Fruit fly (Drosophila melanogaster): Measurements from ENCODE around the gene Kaz.

Gene Kaz

dm6 chr3R:24810844-24811625, 18.7 kb downstream of the Kaz start (continued):
- TF ChIP-seq esn (GFP tag; optimal IDR thresholded peaks at IDR 0.05) (peak; percentile 90), CG7368 (GFP tag; optimal IDR thresholded peaks at IDR 0.05) (peak; percentile 81), CG6276 (GFP tag; optimal IDR thresholded peaks at IDR 0.05) (peak; percentile 85), CG31627 (GFP tag; optimal IDR thresholded peaks at IDR 0.05) (peak; percentile 86), CG8319 (GFP tag; optimal IDR thresholded peaks at IDR 0.05) (peak; percentile 65), CG11902 (GFP tag; optimal IDR thresholded peaks at IDR 0.05) (peak; percentile 53), Smox (GFP tag; optimal IDR thresholded peaks at IDR 0.05) (no peak), Hr39 (GFP tag; optimal IDR thresholded peaks at IDR 0.05) (peak; percentile 88), CG11762 (GFP tag; optimal IDR thresholded peaks at IDR 0.05; ENCODE audit: insufficient read depth) (peak; percentile 84), CG15336 (GFP tag; IDR thresholded peaks at IDR 0.05) (peak; percentile 90), Ets21C (GFP tag; optimal IDR thresholded peaks at IDR 0.05) (peak; percentile 72), fkh (GFP tag; optimal IDR thresholded peaks at IDR 0.05) (peak; percentile 80), CG4318 (GFP tag; optimal IDR thresholded peaks at IDR 0.05) (no peak), CG6854 (GFP tag; optimal IDR thresholded peaks at IDR 0.05) (no peak), Sox102F (GFP tag; optimal IDR thresholded peaks at IDR 0.05) (no peak), dsx (GFP tag; optimal IDR thresholded peaks at IDR 0.05; ENCODE audit: poor library complexity, severe bottlenecking) (peak; percentile 86), Hr4 (GFP tag; optimal IDR thresholded peaks at IDR 0.05) (peak; percentile 93), Ets96B (tag; optimal IDR thresholded peaks at IDR 0.05) (peak; percentile 99)

dm6 chr3R:24809576-24810279, 20.0 kb downstream of the Kaz start:
- TF ChIP-seq esn (GFP tag; optimal IDR thresholded peaks at IDR 0.05), result no peak
- no peak for TF ChIP-seq Blimp-1 (GFP tag; optimal IDR thresholded peaks at IDR 0.05)
- no peak for TF ChIP-seq net (GFP tag; optimal IDR thresholded peaks at IDR 0.05)
- TF ChIP-seq topi (GFP tag; optimal IDR thresholded peaks at IDR 0.05), result no peak
- TF ChIP-seq acj6 (GFP tag; optimal IDR thresholded peaks at IDR 0.05), result no peak
- no peak for TF ChIP-seq CG11294 (GFP tag; IDR thresholded peaks at IDR 0.05)
- no peak for TF ChIP-seq CG10669 (GFP tag; optimal IDR thresholded peaks at IDR 0.05)
- TF ChIP-seq CG3919 (GFP tag; optimal IDR thresholded peaks at IDR 0.05), result no peak
- TF ChIP-seq CG34406 (GFP tag; optimal IDR thresholded peaks at IDR 0.05), result no peak
- TF ChIP-seq CG4318 (GFP tag; optimal IDR thresholded peaks at IDR 0.05), result no peak
- no peak for TF ChIP-seq ss (GFP tag; optimal IDR thresholded peaks at IDR 0.05)
- no peak for TF ChIP-seq Ets21C (GFP tag; optimal IDR thresholded peaks at IDR 0.05)
- no peak for TF ChIP-seq dac (GFP tag; optimal IDR thresholded peaks at IDR 0.05)
- peak; percentile 87 for TF ChIP-seq fkh (GFP tag; optimal IDR thresholded peaks at IDR 0.05)
- TF ChIP-seq vri (GFP tag; optimal IDR thresholded peaks at IDR 0.05), result peak; percentile 65
- no peak for TF ChIP-seq Eip78C (GFP tag)
- TF ChIP-seq fd59A (GFP tag; optimal IDR thresholded peaks at IDR 0.05), result no peak

- TF ChIP-seq CG34406 (GFP tag; optimal IDR thresholded peaks at IDR 0.05) (no peak), CG16779 (tag; optimal IDR thresholded peaks at IDR 0.05) (no peak), Sox102F (GFP tag; optimal IDR thresholded peaks at IDR 0.05) (no peak), CG11902 (GFP tag; optimal IDR thresholded peaks at IDR 0.05) (no peak), CG4318 (GFP tag; optimal IDR thresholded peaks at IDR 0.05) (no peak), Hr39 (GFP tag; optimal IDR thresholded peaks at IDR 0.05) (no peak), CG9139 (GFP tag; optimal IDR thresholded peaks at IDR 0.05) (no peak), CG10631 (GFP tag; optimal IDR thresholded peaks at IDR 0.05) (no peak), CG3919 (GFP tag; optimal IDR thresholded peaks at IDR 0.05) (no peak), esn (GFP tag; optimal IDR thresholded peaks at IDR 0.05) (no peak), fd59A (GFP tag; optimal IDR thresholded peaks at IDR 0.05) (no peak), CG8119 (GFP tag; IDR thresholded peaks at IDR 0.05) (no peak), Lpt (GFP tag; optimal IDR thresholded peaks at IDR 0.05) (no peak)
These were observed 22.4 kb downstream of the Kaz start, which contains the start of gene CG6980 for dm6 chr3R:24807321-24807720. Gene CG6980 (plus strand): TSS chr3R:24807621.
